Fruit fly (Drosophila melanogaster) whole organism, embryonic: ENCODE results near the gene CG5068.

ENCODE experiments used
- Atf3 ChIP-seq: fragments of 200-800 bp; sonication (Bioruptor generic); optimal IDR thresholded peaks from 3 replicates; lab custom pipeline; 2016; ENCODE audit warnings: missing biosample characterization, missing genetic modification characterization
- BEAF-32 ChIP-seq: fragments of 200-800 bp; sonication (Bioruptor generic); optimal IDR thresholded peaks from 3 replicates; lab custom pipeline; 2017; ENCODE audit warnings: missing biosample characterization, missing genetic modification characterization, mild to moderate bottlenecking, moderate library complexity, missing genetic modification reagents
- CG10209 ChIP-seq: fragments of 200-800 bp; sonication (Bioruptor generic); optimal IDR thresholded peaks from 3 replicates; lab custom pipeline; 2017; ENCODE audit warnings: missing biosample characterization, mild to moderate bottlenecking, missing genetic modification characterization, missing genetic modification reagents
- CG10267 ChIP-seq: fragments of 200-800 bp; sonication (Bioruptor generic); optimal IDR thresholded peaks from 2 replicates; lab custom pipeline; 2018; ENCODE audit warnings: missing biosample characterization, mild to moderate bottlenecking, missing genetic modification characterization, moderate library complexity
- CG10565 ChIP-seq: fragments of 200-800 bp; sonication (Bioruptor generic); optimal IDR thresholded peaks from 3 replicates; lab custom pipeline; 2016; ENCODE audit warnings: missing biosample characterization, mild to moderate bottlenecking, missing genetic modification characterization
- CG10654 ChIP-seq: fragments of 200-800 bp; sonication (Bioruptor generic); optimal IDR thresholded peaks from 2 replicates; lab custom pipeline; 2016; ENCODE audit warnings: missing biosample characterization, missing genetic modification characterization
- CG12071 ChIP-seq: fragments of 200-800 bp; sonication (Bioruptor generic); optimal IDR thresholded peaks from 3 replicates; lab custom pipeline; 2018; ENCODE audit warnings: missing biosample characterization, mild to moderate bottlenecking, missing genetic modification characterization
- CG13296 ChIP-seq: fragments of 200-800 bp; sonication (Bioruptor generic); optimal IDR thresholded peaks from 3 replicates; lab custom pipeline; 2018; ENCODE audit warnings: missing biosample characterization, mild to moderate bottlenecking, missing genetic modification characterization
- CG13775 ChIP-seq: fragments of 200-800 bp; sonication (Bioruptor generic); optimal IDR thresholded peaks from 3 replicates; lab custom pipeline; 2017; ENCODE audit warnings: missing biosample characterization, mild to moderate bottlenecking, missing genetic modification characterization
- CG14667 ChIP-seq: fragments of 200-800 bp; sonication (Bioruptor generic); IDR thresholded peaks from 2 replicates; pipeline ENCODE4 v1.3.6; 2022; ENCODE audit warnings: missing biosample characterization, missing genetic modification characterization
- CG16779 ChIP-seq: fragments of 200-800 bp; sonication (Bioruptor generic); IDR thresholded peaks from 2 replicates; pipeline ENCODE4 v1.3.6; 2022; ENCODE audit warnings: missing biosample characterization, missing genetic modification characterization
- CG17829 ChIP-seq: fragments of 200-800 bp; optimal IDR thresholded peaks from 2 replicates; lab custom pipeline; 2019; ENCODE audit warnings: missing biosample characterization, mild to moderate bottlenecking, missing genetic modification characterization, moderate library complexity
- CG2116 ChIP-seq: fragments of 200-800 bp; sonication (Bioruptor generic); optimal IDR thresholded peaks from 3 replicates; lab custom pipeline; 2018; ENCODE audit warnings: missing biosample characterization, mild to moderate bottlenecking, missing genetic modification characterization
- CG2202 ChIP-seq: fragments of 200-800 bp; sonication (Bioruptor generic); optimal IDR thresholded peaks from 2 replicates; lab custom pipeline; 2018; ENCODE audit warnings: missing biosample characterization, mild to moderate bottlenecking, missing genetic modification characterization
- CG2678 ChIP-seq: fragments of 200-800 bp; sonication (Bioruptor generic); optimal IDR thresholded peaks from 3 replicates; lab custom pipeline; 2019; ENCODE audit warnings: missing biosample characterization, mild to moderate bottlenecking, missing genetic modification characterization, moderate library complexity
- CG31365 ChIP-seq: fragments of 200-800 bp; sonication (Bioruptor generic); optimal IDR thresholded peaks from 2 replicates; lab custom pipeline; 2018; ENCODE audit warnings: missing biosample characterization, mild to moderate bottlenecking, missing genetic modification characterization
- CG34224 ChIP-seq: fragments of 200-800 bp; sonication (Bioruptor generic); IDR thresholded peaks from 3 replicates; pipeline ENCODE4 v1.3.6; 2022; ENCODE audit warnings: missing biosample characterization, missing genetic modification characterization; ENCODE audit not compliant: partially characterized antibody
- CG4424 ChIP-seq: fragments of 200-800 bp; sonication (Bioruptor generic); optimal IDR thresholded peaks from 3 replicates; lab custom pipeline; 2016; ENCODE audit warnings: missing biosample characterization, missing genetic modification characterization
- CG4617 ChIP-seq: fragments of 200-800 bp; sonication (Bioruptor generic); optimal IDR thresholded peaks from 3 replicates; lab custom pipeline; 2016; ENCODE audit warnings: missing biosample characterization, missing genetic modification characterization, borderline replicate concordance
- CG4730 ChIP-seq: fragments of 200-800 bp; sonication (Bioruptor generic); IDR thresholded peaks from 2 replicates; pipeline ENCODE4 v1.3.6; 2022; ENCODE audit warnings: missing biosample characterization, missing genetic modification characterization
- CG4854 ChIP-seq: fragments of 200-800 bp; sonication (Bioruptor generic); optimal IDR thresholded peaks from 2 replicates; lab custom pipeline; 2016; ENCODE audit warnings: missing biosample characterization, missing genetic modification characterization, inconsistent platforms
- CG7357 ChIP-seq: fragments of 200-800 bp; sonication (Bioruptor generic); IDR thresholded peaks from 3 replicates; pipeline ENCODE4 v1.3.6; 2022; ENCODE audit warnings: missing biosample characterization, missing genetic modification characterization
- CG8765 ChIP-seq: fragments of 200-800 bp; sonication (Bioruptor generic); IDR thresholded peaks from 2 replicates; pipeline ENCODE4 v1.3.6; 2022; ENCODE audit warnings: missing biosample characterization, missing genetic modification characterization
- CTCF ChIP-seq: fragments of 200-800 bp; sonication (Bioruptor generic); optimal IDR thresholded peaks from 2 replicates; lab custom pipeline; 2017; ENCODE audit warnings: missing biosample characterization, mild to moderate bottlenecking, missing genetic modification characterization, moderate library complexity
- HLH54F ChIP-seq: fragments of 200-800 bp; sonication (Bioruptor generic); optimal IDR thresholded peaks from 3 replicates; lab custom pipeline; 2016; ENCODE audit warnings: missing biosample characterization, missing genetic modification characterization
- Kr ChIP-seq: fragments of 200-800 bp; sonication (Bioruptor generic); optimal IDR thresholded peaks from 2 replicates; lab custom pipeline; 2017; ENCODE audit warnings: missing biosample characterization, mild to moderate bottlenecking, missing genetic modification characterization
- Lhr ChIP-seq: fragments of 200-800 bp; sonication (Bioruptor generic); optimal IDR thresholded peaks from 3 replicates; lab custom pipeline; 2017; ENCODE audit warnings: mild to moderate bottlenecking, missing biosample characterization, missing genetic modification reagents, missing genetic modification characterization
- Oaz ChIP-seq: fragments of 200-800 bp; sonication (Bioruptor generic); IDR thresholded peaks from 2 replicates; pipeline ENCODE4 v1.3.6; 2022; ENCODE audit warnings: missing biosample characterization, missing genetic modification characterization
- Optix ChIP-seq: fragments of 200-800 bp; sonication (Bioruptor generic); IDR thresholded peaks from 3 replicates; pipeline ENCODE4 v1.3.6; 2022; ENCODE audit warnings: missing biosample characterization, missing genetic modification characterization
- Scr ChIP-seq: fragments of 200-800 bp; sonication (Bioruptor generic); IDR thresholded peaks from 2 replicates; pipeline ENCODE4 v1.3.6; 2022; ENCODE audit warnings: missing biosample characterization, missing genetic modification characterization; ENCODE audit not compliant: partially characterized antibody
- Taf1 ChIP-seq: fragments of 200-800 bp; sonication (Bioruptor generic); IDR thresholded peaks from 2 replicates; pipeline ENCODE4 v1.3.6; 2022; ENCODE audit warnings: missing biosample characterization, missing genetic modification characterization
- Usf ChIP-seq: fragments of 200-800 bp; sonication (Bioruptor generic); optimal IDR thresholded peaks from 2 replicates; lab custom pipeline; 2017; ENCODE audit warnings: missing genotype, missing biosample characterization, missing genetic modification characterization
- az2 ChIP-seq: fragments of 200-800 bp; sonication (Bioruptor generic); optimal IDR thresholded peaks from 3 replicates; lab custom pipeline; 2016; ENCODE audit warnings: missing biosample characterization, missing genetic modification characterization
- br ChIP-seq: fragments of >200 bp; optimal IDR thresholded peaks from 2 replicates; lab custom pipeline; 2017
- chn ChIP-seq: fragments of 200-800 bp; sonication (Bioruptor generic); optimal IDR thresholded peaks from 2 replicates; lab custom pipeline; 2016; ENCODE audit warnings: missing biosample characterization, missing genetic modification characterization
- corto ChIP-seq: fragments of 200-800 bp; sonication (Bioruptor generic); optimal IDR thresholded peaks from 2 replicates; lab custom pipeline; 2016; ENCODE audit warnings: missing biosample characterization, mild to moderate bottlenecking, missing genetic modification characterization, moderate library complexity
- dpn ChIP-seq, 2 experiments: fragments of 200-800 bp; sonication (Bioruptor generic); optimal IDR thresholded peaks; 3 replicates each; lab custom pipeline; 2016; ENCODE audit warnings: missing biosample characterization in 2 of 2, missing genetic modification characterization in 2 of 2
- dysf ChIP-seq: fragments of 200-800 bp; sonication (Bioruptor generic); IDR thresholded peaks from 3 replicates; pipeline ENCODE4 v1.3.6; 2022; ENCODE audit warnings: missing biosample characterization, missing genetic modification characterization
- fd102C ChIP-seq: fragments of 200-800 bp; sonication (Bioruptor generic); optimal IDR thresholded peaks from 2 replicates; lab custom pipeline; 2018; ENCODE audit warnings: missing biosample characterization, mild to moderate bottlenecking, missing genetic modification characterization, moderate library complexity
- gro ChIP-seq: fragments of 200-800 bp; sonication (Bioruptor generic); optimal IDR thresholded peaks from 2 replicates; lab custom pipeline; 2016; ENCODE audit warnings: missing biosample characterization, missing genetic modification characterization
- gsb ChIP-seq: fragments of 200-800 bp; sonication (Bioruptor generic); IDR thresholded peaks from 2 replicates; pipeline ENCODE4 v1.3.6; 2022; ENCODE audit warnings: missing biosample characterization, missing genetic modification characterization
- gt ChIP-seq: fragments of 200-800 bp; sonication (Bioruptor generic); IDR thresholded peaks from 2 replicates; pipeline ENCODE4 v1.3.6; 2022; ENCODE audit warnings: missing biosample characterization, missing genetic modification characterization
- hkb ChIP-seq, 2 experiments: fragments of 200-800 bp in 1 of 2; fragments of >200 bp in 1 of 2; sonication (Bioruptor generic) in 1 of 2; IDR thresholded peaks in 1 of 2; optimal IDR thresholded peaks in 1 of 2; 2 replicates each; pipeline versions ENCODE4 v1.3.6 to Lab custom; 2017 to 2022; ENCODE audit warnings: missing biosample characterization in 1 of 2, missing genetic modification characterization in 1 of 2
- jigr1 ChIP-seq: fragments of 200-800 bp; sonication (Bioruptor generic); IDR thresholded peaks from 3 replicates; pipeline ENCODE4 v1.3.6; 2022; ENCODE audit warnings: missing biosample characterization, missing genetic modification characterization
- nom ChIP-seq: fragments of 200-800 bp; sonication (Bioruptor generic); optimal IDR thresholded peaks from 2 replicates; lab custom pipeline; 2017; ENCODE audit warnings: missing biosample characterization, missing genetic modification characterization, mild to moderate bottlenecking, moderate library complexity, missing genetic modification reagents
- otp ChIP-seq: fragments of 200-800 bp; sonication (Bioruptor generic); IDR thresholded peaks from 3 replicates; pipeline ENCODE4, ENCODE4 v1.3.6; 2022; ENCODE audit warnings: missing biosample characterization, missing genetic modification characterization
- phol ChIP-seq: fragments of 200-800 bp; sonication (Bioruptor generic); optimal IDR thresholded peaks from 3 replicates; lab custom pipeline; 2018; ENCODE audit warnings: missing biosample characterization, mild to moderate bottlenecking, missing genetic modification characterization, moderate library complexity
- repo ChIP-seq: fragments of 200-800 bp; sonication (Bioruptor generic); optimal IDR thresholded peaks from 2 replicates; lab custom pipeline; 2016; ENCODE audit warnings: missing biosample characterization, missing genetic modification characterization
- tin ChIP-seq: fragments of 200-800 bp; sonication (Bioruptor generic); optimal IDR thresholded peaks from 3 replicates; lab custom pipeline; 2016; ENCODE audit warnings: missing biosample characterization, missing genetic modification characterization

The CG5068 gene

dm6 chr3L:8974478-8975477, 11.7 kb upstream of the CG5068 start, which contains the start of the genes pix and Srp68 (continued):
- TF ChIP-seq CG2202 (tag; lab: Kevin White, UChicago), result no peak
- TF ChIP-seq dpn (GFP tag; optimal IDR thresholded peaks at IDR 0.05; lab: Kevin White, UChicago), result peak; percentile 44 to 63
- TF ChIP-seq CG4854 (GFP tag; lab: Kevin White, UChicago), result peak; percentile 32
- TF ChIP-seq CG34224, result peak; percentile 80
- TF ChIP-seq chn, result peak; percentile 59
- TF ChIP-seq gt (GFP tag; lab: Robert Waterston, UW), result no peak
- peak; percentile 74 for TF ChIP-seq CG4424 (GFP tag; lab: Kevin White, UChicago)
- peak; percentile 97 for TF ChIP-seq BEAF-32 (GFP tag; lab: Kevin White, UChicago)
- no peak for TF ChIP-seq CG13296
- no peak for TF ChIP-seq otp (GFP tag; lab: Robert Waterston, UW)
- TF ChIP-seq CG10565, result no peak
- no peak for TF ChIP-seq CG31365 (tag; lab: Kevin White, UChicago)
- no peak for TF ChIP-seq CG4730 (GFP tag; lab: Robert Waterston, UW)
- peak; percentile 76 for TF ChIP-seq CG17829 (tag; lab: Kevin White, UChicago)
- no peak for TF ChIP-seq jigr1
- TF ChIP-seq CG2678 (tag; lab: Kevin White, UChicago), result no peak
- TF ChIP-seq Usf (GFP tag; lab: Kevin White, UChicago), result peak; percentile 44
- TF ChIP-seq CG16779 (GFP tag; lab: Robert Waterston, UW), result no peak
- TF ChIP-seq Oaz (GFP tag; lab: Robert Waterston, UW), result no peak
- no peak for TF ChIP-seq fd102C (GFP tag; lab: Kevin White, UChicago)
- peak; percentile 80 for TF ChIP-seq phol (tag; lab: Kevin White, UChicago)
- TF ChIP-seq corto (GFP tag; lab: Kevin White, UChicago), result no peak
- TF ChIP-seq CG10267 (tag; lab: Kevin White, UChicago), result peak; percentile 99
- no peak for TF ChIP-seq repo
- TF ChIP-seq Lhr (GFP tag; lab: Kevin White, UChicago), result peak; percentile 43
- TF ChIP-seq Optix, result no peak
- TF ChIP-seq CG7357 (GFP tag; lab: Robert Waterston, UW), result no peak
- peak; percentile 92 for TF ChIP-seq CG2116 (GFP tag; lab: Kevin White, UChicago)
- TF ChIP-seq CG10654 (GFP tag; lab: Kevin White, UChicago), result peak; percentile 27
- 0 out of 2 replicates have a peak, but pooled peaks have one; percentile 43 for TF ChIP-seq CG14667 (GFP tag; lab: Robert Waterston, UW)
- TF ChIP-seq CG12071 (GFP tag; lab: Kevin White, UChicago), result no peak
- TF ChIP-seq Atf3, result no peak
- TF ChIP-seq Taf1 (GFP tag; lab: Robert Waterston, UW), result no peak
- peak; percentile 70 for TF ChIP-seq CG13775 (GFP tag; lab: Kevin White, UChicago)
- no peak for TF ChIP-seq gsb (GFP tag; lab: Robert Waterston, UW)
- TF ChIP-seq tin (GFP tag; lab: Kevin White, UChicago), result peak; percentile 57
- peak; percentile 15 for TF ChIP-seq nom (GFP tag; lab: Kevin White, UChicago)
- peak; percentile 93 for TF ChIP-seq Scr
- TF ChIP-seq Kr (GFP tag; lab: Kevin White, UChicago), result no peak
- TF ChIP-seq CG10209, result peak; percentile 61
- peak; percentile 47; the same call in 1 of the 3 replicates for TF ChIP-seq dysf (GFP tag; lab: Robert Waterston, UW)
- no peak for TF ChIP-seq CG8765 (GFP tag; lab: Robert Waterston, UW)
- TF ChIP-seq CTCF, result no peak
- no peak for TF ChIP-seq br (lab: Kevin White, UChicago)
- TF ChIP-seq az2 (GFP tag; lab: Kevin White, UChicago), result peak; percentile 48
- no peak for TF ChIP-seq gro (GFP tag; lab: Kevin White, UChicago)
- TF ChIP-seq hkb (optimal IDR thresholded peaks at IDR 0.05; lab: Kevin White, UChicago), result no peak
- no peak for TF ChIP-seq hkb (GFP tag; IDR thresholded peaks at IDR 0.05; lab: Robert Waterston, UW)
- TF ChIP-seq HLH54F, result peak; percentile 62
- peak; percentile 67 for TF ChIP-seq CG4617
